Fruit fly (Drosophila melanogaster) whole organism, embryonic: ENCODE measurements around the gene bab2.

Experiments
- CG10431 ChIP-seq: fragments of 200-800 bp; sonication (Bioruptor generic); optimal IDR thresholded peaks from 3 replicates; lab custom pipeline; 2018; ENCODE audit warnings: missing biosample characterization, mild to moderate bottlenecking, missing genetic modification characterization
- CG10543 ChIP-seq: fragments of 200-800 bp; sonication (Bioruptor generic); optimal IDR thresholded peaks from 3 replicates; lab custom pipeline; 2017; ENCODE audit warnings: missing biosample characterization, mild to moderate bottlenecking, missing genetic modification characterization, moderate library complexity
- CG12769 ChIP-seq: fragments of 200-800 bp; sonication (Bioruptor generic); optimal IDR thresholded peaks from 2 replicates; lab custom pipeline; 2019; ENCODE audit warnings: missing biosample characterization, mild to moderate bottlenecking, missing genetic modification characterization, moderate library complexity
- CG14710 ChIP-seq: fragments of 200-800 bp; sonication (Bioruptor generic); optimal IDR thresholded peaks from 3 replicates; lab custom pipeline; 2019; ENCODE audit warnings: missing biosample characterization, mild to moderate bottlenecking, missing genetic modification characterization, moderate library complexity
- CG2116 ChIP-seq: fragments of 200-800 bp; sonication (Bioruptor generic); optimal IDR thresholded peaks from 3 replicates; lab custom pipeline; 2018; ENCODE audit warnings: missing biosample characterization, mild to moderate bottlenecking, missing genetic modification characterization
- CG2120 ChIP-seq: fragments of 200-800 bp; sonication (Bioruptor generic); optimal IDR thresholded peaks from 3 replicates; lab custom pipeline; 2016; ENCODE audit warnings: missing biosample characterization, missing genetic modification characterization
- CG43689 ChIP-seq: fragments of 200-800 bp; sonication (Bioruptor generic); IDR thresholded peaks from 2 replicates; pipeline ENCODE4 v1.3.6; 2022; ENCODE audit warnings: missing biosample characterization, missing genetic modification characterization
- CG5180 ChIP-seq: fragments of 200-800 bp; sonication (Bioruptor generic); optimal IDR thresholded peaks from 3 replicates; lab custom pipeline; 2017; ENCODE audit warnings: missing biosample characterization, missing genetic modification characterization, mild to moderate bottlenecking, moderate library complexity, missing genetic modification reagents
- CG7556 ChIP-seq: fragments of 200-800 bp; sonication (Bioruptor generic); optimal IDR thresholded peaks from 2 replicates; lab custom pipeline; 2017; ENCODE audit warnings: missing biosample characterization, mild to moderate bottlenecking, missing genetic modification characterization
- CG7963 ChIP-seq: fragments of 200-800 bp; sonication (Bioruptor generic); IDR thresholded peaks from 3 replicates; pipeline ENCODE4 v1.3.6; 2022; ENCODE audit warnings: missing biosample characterization, missing genetic modification characterization; ENCODE audit not compliant: partially characterized antibody
- CG8281 ChIP-seq: fragments of 200-800 bp; sonication (Bioruptor generic); optimal IDR thresholded peaks from 2 replicates; lab custom pipeline; 2018; ENCODE audit warnings: missing biosample characterization, mild to moderate bottlenecking, missing genetic modification characterization, moderate library complexity
- CG9437 ChIP-seq: fragments of 200-800 bp; sonication (Bioruptor generic); optimal IDR thresholded peaks from 2 replicates; lab custom pipeline; 2018; ENCODE audit warnings: missing biosample characterization, mild to moderate bottlenecking, missing genetic modification characterization
- Camta ChIP-seq: fragments of 200-800 bp; sonication (Bioruptor generic); optimal IDR thresholded peaks from 2 replicates; lab custom pipeline; 2016; ENCODE audit warnings: missing biosample characterization, missing genetic modification characterization
- D ChIP-seq, 2 experiments: fragments of 200-800 bp in 1 of 2; fragments of >200 bp in 1 of 2; sonication (Bioruptor generic) in 1 of 2; optimal IDR thresholded peaks; 2 replicates in 1 of 2; 3 replicates in 1 of 2; lab custom pipeline; 2017; ENCODE audit warnings: mild to moderate bottlenecking in 1 of 2, missing biosample characterization in 1 of 2, missing genetic modification characterization in 1 of 2, missing genetic modification reagents in 1 of 2
- Dek ChIP-seq: fragments of 200-800 bp; sonication (Bioruptor generic); optimal IDR thresholded peaks from 3 replicates; lab custom pipeline; 2019; ENCODE audit warnings: missing biosample characterization, mild to moderate bottlenecking, missing genetic modification characterization, moderate library complexity
- Dp ChIP-seq: fragments of 200-800 bp; sonication (Bioruptor generic); optimal IDR thresholded peaks from 2 replicates; lab custom pipeline; 2018; ENCODE audit warnings: missing biosample characterization, mild to moderate bottlenecking, missing genetic modification characterization, moderate library complexity
- Ets97D ChIP-seq: fragments of 200-800 bp; sonication (Bioruptor generic); optimal IDR thresholded peaks from 3 replicates; lab custom pipeline; 2016; ENCODE audit warnings: missing biosample characterization, missing genetic modification characterization
- Gug ChIP-seq: fragments of 200-800 bp; sonication (Bioruptor generic); IDR thresholded peaks from 4 replicates; pipeline ENCODE4 v1.3.6; 2022; ENCODE audit warnings: missing biosample characterization, missing genetic modification characterization
- HLH4C ChIP-seq: fragments of 200-800 bp; sonication (Bioruptor generic); IDR thresholded peaks from 3 replicates; pipeline ENCODE4 v1.3.6; 2022; ENCODE audit warnings: missing biosample characterization, missing genetic modification characterization; ENCODE audit not compliant: partially characterized antibody
- Hand ChIP-seq: fragments of 200-800 bp; sonication (Bioruptor generic); optimal IDR thresholded peaks from 2 replicates; lab custom pipeline; 2017; ENCODE audit warnings: mild to moderate bottlenecking, missing biosample characterization, missing genetic modification reagents, missing genetic modification characterization
- Lim3 ChIP-seq: fragments of 200-800 bp; sonication (Bioruptor generic); IDR thresholded peaks from 2 replicates; pipeline ENCODE4 v1.3.6; 2022; ENCODE audit warnings: missing biosample characterization, missing genetic modification characterization
- MESR4 ChIP-seq: fragments of 200-800 bp; sonication (Bioruptor generic); optimal IDR thresholded peaks from 2 replicates; lab custom pipeline; 2018; ENCODE audit warnings: missing biosample characterization, mild to moderate bottlenecking, missing genetic modification characterization, moderate library complexity
- Max ChIP-seq: fragments of 200-800 bp; sonication (Bioruptor generic); optimal IDR thresholded peaks from 2 replicates; lab custom pipeline; 2016; ENCODE audit warnings: missing biosample characterization, mild to moderate bottlenecking, missing genetic modification characterization
- Sry-β ChIP-seq: fragments of 200-800 bp; sonication (Bioruptor generic); optimal IDR thresholded peaks from 2 replicates; lab custom pipeline; 2018; ENCODE audit warnings: missing biosample characterization, mild to moderate bottlenecking, missing genetic modification characterization, moderate library complexity
- Tbp ChIP-seq: fragments of >200 bp; optimal IDR thresholded peaks from 2 replicates; lab custom pipeline; 2018; ENCODE audit warnings: missing biosample characterization, missing genetic modification characterization
- amos ChIP-seq: fragments of 200-800 bp; sonication (Bioruptor generic); IDR thresholded peaks from 2 replicates; pipeline ENCODE4 v1.3.6; 2022; ENCODE audit warnings: missing biosample characterization, missing genetic modification characterization; ENCODE audit not compliant: partially characterized antibody
- bab2 ChIP-seq: fragments of 200-800 bp; sonication (Bioruptor generic); optimal IDR thresholded peaks from 2 replicates; lab custom pipeline; 2016; ENCODE audit warnings: missing biosample characterization, missing genetic modification characterization
- cas ChIP-seq: fragments of 200-800 bp; sonication (Bioruptor generic); IDR thresholded peaks from 2 replicates; pipeline ENCODE4 v1.3.6; 2022; ENCODE audit warnings: missing biosample characterization, missing genetic modification characterization
- chif ChIP-seq, 2 experiments: fragments of 200-800 bp; sonication (Bioruptor generic); optimal IDR thresholded peaks; 3 replicates each; lab custom pipeline; 2016; ENCODE audit warnings: missing biosample characterization in 2 of 2, missing genetic modification characterization in 2 of 2
- croc ChIP-seq: fragments of 200-800 bp; sonication (Bioruptor generic); conservative IDR thresholded peaks from 3 replicates; pipeline ENCODE4 v1.3.6; 2022; ENCODE audit warnings: missing biosample characterization, missing genetic modification characterization
- cwo ChIP-seq: fragments of 200-800 bp; sonication (Bioruptor generic); optimal IDR thresholded peaks from 3 replicates; lab custom pipeline; 2017; ENCODE audit warnings: missing biosample characterization, missing genetic modification characterization, mild to moderate bottlenecking, moderate library complexity, missing genetic modification reagents
- danr ChIP-seq: fragments of 200-800 bp; sonication (Bioruptor generic); IDR thresholded peaks from 2 replicates; pipeline ENCODE4 v1.3.6; 2022; ENCODE audit warnings: missing biosample characterization, missing genetic modification characterization
- dpn ChIP-seq, 2 experiments: fragments of 200-800 bp; sonication (Bioruptor generic); optimal IDR thresholded peaks; 3 replicates each; lab custom pipeline; 2016; ENCODE audit warnings: missing biosample characterization in 2 of 2, missing genetic modification characterization in 2 of 2
- emc ChIP-seq: fragments of 200-800 bp; sonication (Bioruptor generic); optimal IDR thresholded peaks from 2 replicates; lab custom pipeline; 2016; ENCODE audit warnings: missing biosample characterization, missing genetic modification characterization
- esg ChIP-seq: fragments of 200-800 bp; sonication (Bioruptor generic); conservative IDR thresholded peaks from 2 replicates; pipeline ENCODE4 v1.3.6; 2022; ENCODE audit warnings: missing biosample characterization, missing genetic modification characterization
- fd64A ChIP-seq: fragments of 200-800 bp; sonication (Bioruptor generic); optimal IDR thresholded peaks from 3 replicates; lab custom pipeline; 2018; ENCODE audit warnings: missing biosample characterization, mild to moderate bottlenecking, missing genetic modification characterization
- gcm ChIP-seq: fragments of 200-800 bp; sonication (Bioruptor generic); optimal IDR thresholded peaks from 2 replicates; lab custom pipeline; 2019; ENCODE audit warnings: missing biosample characterization, mild to moderate bottlenecking, missing genetic modification characterization, moderate library complexity
- gsb ChIP-seq: fragments of 200-800 bp; sonication (Bioruptor generic); IDR thresholded peaks from 2 replicates; pipeline ENCODE4 v1.3.6; 2022; ENCODE audit warnings: missing biosample characterization, missing genetic modification characterization
- kni ChIP-seq: fragments of 200-800 bp; sonication (Bioruptor generic); optimal IDR thresholded peaks from 3 replicates; lab custom pipeline; 2017; ENCODE audit warnings: mild to moderate bottlenecking, missing biosample characterization, missing genetic modification reagents, missing genetic modification characterization
- pita ChIP-seq: fragments of 200-800 bp; sonication (Bioruptor generic); optimal IDR thresholded peaks from 2 replicates; lab custom pipeline; 2017; ENCODE audit warnings: missing biosample characterization, mild to moderate bottlenecking, missing genetic modification characterization
- prd ChIP-seq, 3 experiments: fragments of >200 bp in 2 of 3; fragments of 200-800 bp in 1 of 3; sonication (Bioruptor generic) in 1 of 3; optimal IDR thresholded peaks in 2 of 3; IDR thresholded peaks in 1 of 3; 2 replicates in 2 of 3; 3 replicates in 1 of 3; pipeline versions ENCODE4 v1.3.6 to Lab custom; 2017 to 2022; ENCODE audit warnings: missing biosample characterization in 1 of 3, missing genetic modification characterization in 1 of 3
- ranshi ChIP-seq: fragments of 200-800 bp; sonication (Bioruptor generic); IDR thresholded peaks from 2 replicates; pipeline ENCODE4 v1.3.6; 2022; ENCODE audit warnings: missing biosample characterization, missing genetic modification characterization
- schlank ChIP-seq: fragments of 200-800 bp; sonication (Bioruptor generic); optimal IDR thresholded peaks from 2 replicates; lab custom pipeline; 2018; ENCODE audit warnings: missing biosample characterization, mild to moderate bottlenecking, missing genetic modification characterization
- sqz ChIP-seq: fragments of 200-800 bp; sonication (Bioruptor generic); optimal IDR thresholded peaks from 3 replicates; lab custom pipeline; 2018; ENCODE audit warnings: missing biosample characterization, mild to moderate bottlenecking, missing genetic modification characterization
- tap ChIP-seq: fragments of 200-800 bp; optimal IDR thresholded peaks from 3 replicates; lab custom pipeline; 2019; ENCODE audit warnings: missing biosample characterization, mild to moderate bottlenecking, missing genetic modification characterization, moderate library complexity
- tin ChIP-seq: fragments of 200-800 bp; sonication (Bioruptor generic); optimal IDR thresholded peaks from 3 replicates; lab custom pipeline; 2016; ENCODE audit warnings: missing biosample characterization, missing genetic modification characterization
- wdn ChIP-seq: fragments of 200-800 bp; sonication (Bioruptor generic); IDR thresholded peaks from 2 replicates; pipeline ENCODE4 v1.3.6; 2022; ENCODE audit warnings: missing biosample characterization, missing genetic modification characterization

Gene bab2

dm6 chr3L:1152540-1153348 is 24.3 kb downstream of the bab2 start (continued):
- TF ChIP-seq tin (GFP tag; lab: Kevin White, UChicago) (no peak), CG14710 (no peak), HLH4C (GFP tag; lab: Robert Waterston, UW) (no peak), Camta (GFP tag; lab: Kevin White, UChicago) (no peak), Sry-β (no peak), Tbp (GFP tag; lab: Kevin White, UChicago) (no peak), ranshi (no peak), tap (tag; lab: Kevin White, UChicago) (no peak), cas (no peak), CG43689 (GFP tag; lab: Robert Waterston, UW) (0 out of 2 replicates have a peak, but pooled peaks have one; percentile 9), CG2116 (GFP tag; lab: Kevin White, UChicago) (no peak), cwo (GFP tag; lab: Kevin White, UChicago) (peak; percentile 66), croc (no peak), dpn (GFP tag; optimal IDR thresholded peaks at IDR 0.05; lab: Kevin White, UChicago) (peak; percentile 4 to 18), esg (GFP tag; lab: Robert Waterston, UW) (0 out of 2 replicates have a peak, but pooled peaks have one; percentile 12), D (optimal IDR thresholded peaks at IDR 0.05; lab: Kevin White, UChicago) (no peak), D (GFP tag; optimal IDR thresholded peaks at IDR 0.05; lab: Kevin White, UChicago) (no peak), danr (GFP tag; lab: Robert Waterston, UW) (no peak), CG7963 (no peak), Max (GFP tag; lab: Kevin White, UChicago) (no peak), CG7556 (GFP tag; lab: Kevin White, UChicago) (no peak), prd (optimal IDR thresholded peaks at IDR 0.05; lab: Kevin White, UChicago) (no peak), prd (GFP tag; IDR thresholded peaks at IDR 0.05; lab: Robert Waterston, UW) (peak; percentile 46; the same call in 1 of the 3 replicates), sqz (no peak), amos (GFP tag; lab: Robert Waterston, UW) (no peak), Lim3 (GFP tag; lab: Robert Waterston, UW) (no peak), Dek (no peak), kni (GFP tag; lab: Kevin White, UChicago) (no peak), wdn (GFP tag; lab: Robert Waterston, UW) (no peak), CG10431 (no peak), CG10543 (GFP tag; lab: Kevin White, UChicago) (no peak), bab2 (GFP tag; lab: Kevin White, UChicago) (peak; percentile 27), Gug (GFP tag; lab: Robert Waterston, UW) (peak; percentile 16; the same call in 1 of the 4 replicates), chif (GFP tag; optimal IDR thresholded peaks at IDR 0.05; lab: Kevin White, UChicago) (no peak), CG8281 (tag; lab: Kevin White, UChicago) (peak; percentile 85), gsb (GFP tag; lab: Robert Waterston, UW) (no peak), CG2120 (GFP tag; lab: Kevin White, UChicago) (peak; percentile 48), fd64A (GFP tag; lab: Kevin White, UChicago) (no peak), emc (GFP tag; lab: Kevin White, UChicago) (no peak), MESR4 (GFP tag; lab: Kevin White, UChicago) (no peak), CG9437 (GFP tag; lab: Kevin White, UChicago) (no peak), Hand (GFP tag; lab: Kevin White, UChicago) (no peak), Ets97D (GFP tag; lab: Kevin White, UChicago) (no peak), gcm (no peak), schlank (tag; lab: Kevin White, UChicago) (no peak), CG12769 (tag; lab: Kevin White, UChicago) (peak; percentile 0), CG5180 (GFP tag; lab: Kevin White, UChicago) (no peak), Dp (no peak), pita (GFP tag; lab: Kevin White, UChicago) (no peak)
